Fruit fly (Drosophila melanogaster) whole organism, adult: ENCODE results near the gene Cyp313a2.

ENCODE experiments used
- CG11617 ChIP-seq: fragments of 200-800 bp; sonication (Bioruptor generic); optimal IDR thresholded peaks from 2 replicates; lab custom pipeline; 2017; ENCODE audit warnings: mild to moderate bottlenecking, missing biosample characterization, missing genetic modification reagents, missing genetic modification characterization
- CG12768 ChIP-seq: fragments of 200-800 bp; sonication (Bioruptor generic); optimal IDR thresholded peaks from 2 replicates; lab custom pipeline; 2017; ENCODE audit warnings: missing biosample characterization, missing genetic modification characterization, mild to moderate bottlenecking, moderate library complexity, missing genetic modification reagents
- CG7045 ChIP-seq: fragments of 200-800 bp; sonication (Bioruptor generic); optimal IDR thresholded peaks from 2 replicates; lab custom pipeline; 2017; ENCODE audit warnings: missing biosample characterization, mild to moderate bottlenecking, missing genetic modification characterization
- CG7101 ChIP-seq: fragments of 200-800 bp; sonication (Bioruptor generic); optimal IDR thresholded peaks from 2 replicates; lab custom pipeline; 2018; ENCODE audit warnings: missing biosample characterization, mild to moderate bottlenecking, missing genetic modification characterization, moderate library complexity
- Clk ChIP-seq: fragments of 200-800 bp; sonication (Bioruptor generic); optimal IDR thresholded peaks from 2 replicates; lab custom pipeline; 2017; ENCODE audit warnings: missing biosample characterization, missing genetic modification characterization
- cic ChIP-seq: fragments of 200-800 bp; sonication (Bioruptor generic); optimal IDR thresholded peaks from 2 replicates; lab custom pipeline; 2017; ENCODE audit warnings: missing biosample characterization, mild to moderate bottlenecking, missing genetic modification characterization, moderate library complexity
- kay ChIP-seq: fragments of 200-800 bp; sonication (Bioruptor generic); peaks from one replicate; lab custom pipeline; 2016; ENCODE audit warnings: missing biosample characterization, missing genetic modification characterization, borderline replicate concordance
- pad ChIP-seq: fragments of 200-800 bp; sonication (Bioruptor generic); optimal IDR thresholded peaks from 3 replicates; lab custom pipeline; 2017; ENCODE audit warnings: missing biosample characterization, missing genetic modification characterization, mild to moderate bottlenecking, moderate library complexity, missing genetic modification reagents
- tj ChIP-seq: fragments of 200-800 bp; sonication (Bioruptor generic); optimal IDR thresholded peaks from 3 replicates; lab custom pipeline; 2017; ENCODE audit warnings: missing biosample characterization, mild to moderate bottlenecking, missing genetic modification characterization, moderate library complexity
- toe ChIP-seq: fragments of 200-800 bp; sonication (Bioruptor generic); optimal IDR thresholded peaks from 2 replicates; lab custom pipeline; 2016; ENCODE audit warnings: missing biosample characterization, missing genetic modification characterization

- TF ChIP-seq CG7101 (no peak), toe (no peak), kay (GFP tag; lab: Kevin White, UChicago) (peak; percentile 71), tj (GFP tag; lab: Kevin White, UChicago) (no peak), cic (GFP tag; lab: Kevin White, UChicago) (no peak), CG7045 (GFP tag; lab: Kevin White, UChicago) (no peak), Clk (no peak), CG11617 (GFP tag; lab: Kevin White, UChicago) (no peak), pad (GFP tag; lab: Kevin White, UChicago) (no peak), CG12768 (GFP tag; lab: Kevin White, UChicago) (no peak)
Observed at dm6 chr3R:12219497-12219896, 17.2 kb downstream of the Cyp313a2 start, which contains the start of gene Cog1.
